Fruit fly (Drosophila melanogaster): ENCODE measurements around the gene CG17321.

Gene CG17321

dm6 chr2L:18864981-18865380 lies 20.0 kb downstream of the CG17321 start:
- TF ChIP-seq sage (GFP tag; optimal IDR thresholded peaks at IDR 0.05) (no peak), Abd-B (GFP tag; optimal IDR thresholded peaks at IDR 0.05) (no peak), usp (GFP tag; optimal IDR thresholded peaks at IDR 0.05) (no peak), Dif (GFP tag; optimal IDR thresholded peaks at IDR 0.05; ENCODE audit: partially characterized antibody) (no peak), GATAd (GFP tag; optimal IDR thresholded peaks at IDR 0.05) (no peak), tai (GFP tag; optimal IDR thresholded peaks at IDR 0.05) (no peak), brk (GFP tag; optimal IDR thresholded peaks at IDR 0.05) (no peak), Jra (GFP tag; optimal IDR thresholded peaks at IDR 0.05) (no peak), Sp1 (GFP tag; optimal IDR thresholded peaks at IDR 0.05) (no peak), jim (GFP tag; optimal IDR thresholded peaks at IDR 0.05) (no peak), CG32264 (GFP tag; optimal IDR thresholded peaks at IDR 0.05) (no peak), psq (GFP tag; optimal IDR thresholded peaks at IDR 0.05) (no peak), pan (optimal IDR thresholded peaks at IDR 0.05) (no peak), ey (GFP tag; optimal IDR thresholded peaks at IDR 0.05) (no peak)

- TF ChIP-seq Dfd (GFP tag; optimal IDR thresholded peaks at IDR 0.05) (peak; percentile 53), jim (GFP tag; optimal IDR thresholded peaks at IDR 0.05) (peak; percentile 81), foxo (GFP tag; optimal IDR thresholded peaks at IDR 0.05) (no peak)
Measured at dm6 chr2L:18866582-18866981, 21.6 kb downstream of the CG17321 start.

dm6 chr2L:18867815-18868214 lies 22.8 kb downstream of the CG17321 start:
- TF ChIP-seq Hr83 (GFP tag; optimal IDR thresholded peaks at IDR 0.05; ENCODE audit: poor library complexity, severe bottlenecking) (no peak), Jra (GFP tag; optimal IDR thresholded peaks at IDR 0.05) (no peak), HLH106 (tag; optimal IDR thresholded peaks at IDR 0.05) (no peak), jim (GFP tag; optimal IDR thresholded peaks at IDR 0.05) (no peak)

dm6 chr2L:18871822-18872221 lies 26.8 kb downstream of the CG17321 start:
- peak in 1 of 2 experiments; percentile 31 for TF ChIP-seq foxo (GFP tag; optimal IDR thresholded peaks at IDR 0.05)
- no peak for TF ChIP-seq Hr78 (GFP tag; optimal IDR thresholded peaks at IDR 0.05)
- no peak for TF ChIP-seq HLH106 (tag; optimal IDR thresholded peaks at IDR 0.05)
- no peak for TF ChIP-seq woc (GFP tag; optimal IDR thresholded peaks at IDR 0.05)
- no peak for TF ChIP-seq rgr (GFP tag; optimal IDR thresholded peaks at IDR 0.05)
- peak; percentile 5 for TF ChIP-seq psq (GFP tag; optimal IDR thresholded peaks at IDR 0.05)
- TF ChIP-seq OdsH (GFP tag; optimal IDR thresholded peaks at IDR 0.05): peak; percentile 26
- TF ChIP-seq ey (GFP tag; optimal IDR thresholded peaks at IDR 0.05): peak; percentile 18

- no peak for TF ChIP-seq Abd-B (GFP tag; optimal IDR thresholded peaks at IDR 0.05)
Measured at dm6 chr2L:18875213-18875612, 30.2 kb downstream of the CG17321 start.

- TF ChIP-seq Hr78 (GFP tag; optimal IDR thresholded peaks at IDR 0.05) (no peak), pan (optimal IDR thresholded peaks at IDR 0.05) (no peak), sv (GFP tag; optimal IDR thresholded peaks at IDR 0.05) (no peak)
Measured at dm6 chr2L:18878439-18878838, 33.5 kb downstream of the CG17321 start.

- peak; percentile 21 for TF ChIP-seq Hr83 (GFP tag; optimal IDR thresholded peaks at IDR 0.05; ENCODE audit: poor library complexity, severe bottlenecking)
- TF ChIP-seq rgr (GFP tag; optimal IDR thresholded peaks at IDR 0.05): peak; percentile 24
- TF ChIP-seq h (GFP tag; optimal IDR thresholded peaks at IDR 0.05): peak; percentile 41
- peak; percentile 12 for TF ChIP-seq psq (GFP tag; optimal IDR thresholded peaks at IDR 0.05)
- TF ChIP-seq br (GFP tag; optimal IDR thresholded peaks at IDR 0.05): peak; percentile 9
- TF ChIP-seq dmrt93B (GFP tag; optimal IDR thresholded peaks at IDR 0.05): no peak
- TF ChIP-seq lola (GFP tag; optimal IDR thresholded peaks at IDR 0.05): no peak
- TF ChIP-seq dl (GFP tag; optimal IDR thresholded peaks at IDR 0.05; ENCODE audit: insufficient read depth in 1 of 2, partially characterized antibody in 2 of 2): peak; percentile 10 to 73
- no peak for TF ChIP-seq CG32264 (GFP tag; optimal IDR thresholded peaks at IDR 0.05)
- no peak for TF ChIP-seq sage (GFP tag; optimal IDR thresholded peaks at IDR 0.05)
- TF ChIP-seq Vsx2 (GFP tag; optimal IDR thresholded peaks at IDR 0.05; ENCODE audit: partially characterized antibody): peak; percentile 91
- peak; percentile 94 for TF ChIP-seq Dif (GFP tag; optimal IDR thresholded peaks at IDR 0.05; ENCODE audit: partially characterized antibody)
- no peak for TF ChIP-seq sv (GFP tag; optimal IDR thresholded peaks at IDR 0.05)
- TF ChIP-seq Hnf4 (GFP tag; optimal IDR thresholded peaks at IDR 0.05): no peak
- no peak for TF ChIP-seq Rel (GFP tag; optimal IDR thresholded peaks at IDR 0.05)
- TF ChIP-seq Rel (tag; optimal IDR thresholded peaks at IDR 0.05): peak; percentile 21
- TF ChIP-seq Sp1 (GFP tag; optimal IDR thresholded peaks at IDR 0.05): peak; percentile 7
- TF ChIP-seq foxo (GFP tag; optimal IDR thresholded peaks at IDR 0.05): peak in 1 of 2 experiments; percentile 2
Measured at dm6 chr2L:18881014-18881660, 36.2 kb downstream of the CG17321 start, which contains the start of gene tup. TSS of gene tup (minus strand) at chr2L:18881261.
